Worm (Caenorhabditis elegans) whole organism, young adult: ENCODE results near the gene mltn-8.

ENCODE experiments used
- B0035.1 ChIP-seq: sonication (generic microtip); optimal IDR thresholded peaks from 2 replicates; lab custom pipeline; 2016; ENCODE audit warnings: missing genetic modification characterization, mild to moderate bottlenecking, missing compliant biosample characterization, missing genotype, missing genetic modification reagents
- B0261.1 ChIP-seq: sonication (generic microtip); optimal IDR thresholded peaks from 2 replicates; lab custom pipeline; 2016; ENCODE audit warnings: mild to moderate bottlenecking, missing genetic modification characterization, moderate library complexity, missing compliant biosample characterization
- D2030.7 ChIP-seq: fragments of 200-800 bp; sonication (Bioruptor generic); IDR thresholded peaks from 2 replicates; pipeline ENCODE4 v1.3.6; 2022; ENCODE audit warnings: missing genetic modification reagents, missing genetic modification characterization, missing compliant biosample characterization
- F33H1.4 ChIP-seq: fragments of 200-800 bp; sonication (Bioruptor generic); IDR thresholded peaks from 2 replicates; pipeline ENCODE4 v1.3.6; 2022; ENCODE audit warnings: missing genetic modification reagents, missing genetic modification characterization, missing compliant biosample characterization
- F57A8.1 ChIP-seq: fragments of 200-800 bp; sonication (Bioruptor generic); optimal IDR thresholded peaks from 2 replicates; lab custom pipeline; 2018; ENCODE audit warnings: mild to moderate bottlenecking, missing genetic modification characterization, moderate library complexity, missing compliant biosample characterization
- F57C9.4 ChIP-seq: sonication (generic microtip); optimal IDR thresholded peaks from 2 replicates; lab custom pipeline; 2017; ENCODE audit warnings: mild to moderate bottlenecking, missing genetic modification characterization, missing compliant biosample characterization
- Y53G8AR.9 ChIP-seq: fragments of 200-800 bp; sonication (Bioruptor generic); conservative IDR thresholded peaks from 2 replicates; pipeline ENCODE4 v1.3.6; 2022; ENCODE audit warnings: missing genetic modification reagents, missing genetic modification characterization, missing compliant biosample characterization
- Y79H2A.3 ChIP-seq: fragments of 200-800 bp; sonication (Bioruptor generic); conservative IDR thresholded peaks from 2 replicates; pipeline ENCODE4 v1.3.6; 2022; ENCODE audit warnings: missing genetic modification reagents, missing genetic modification characterization, missing compliant biosample characterization
- Y95B8A.8 ChIP-seq: fragments of 200-800 bp; sonication (Bioruptor generic); IDR thresholded peaks from 2 replicates; pipeline ENCODE4 v1.3.6; 2022; ENCODE audit warnings: missing genetic modification reagents, missing genetic modification characterization, missing compliant biosample characterization
- ama-1 ChIP-seq, 3 experiments: fragments of 150-350 bp in 1 of 3; sonication (generic microtip) in 2 of 3; optimal IDR thresholded peaks; 2 replicates each; lab custom pipeline; 2014 to 2018; ENCODE audit warnings: missing biosample characterization in 2 of 3, missing genetic modification characterization in 2 of 3, missing genetic modification reagents in 2 of 3
- atf-7 ChIP-seq: sonication (generic microtip); optimal IDR thresholded peaks from 2 replicates; lab custom pipeline; 2017; ENCODE audit warnings: mild to moderate bottlenecking, missing genetic modification characterization, missing compliant biosample characterization
- attf-3 ChIP-seq: fragments of 200-800 bp; sonication (Bioruptor generic); conservative IDR thresholded peaks from 2 replicates; pipeline ENCODE4 v1.3.6; 2022; ENCODE audit warnings: missing genetic modification reagents, missing genetic modification characterization, missing compliant biosample characterization
- attf-5 ChIP-seq: fragments of 200-800 bp; sonication (Bioruptor generic); optimal IDR thresholded peaks from 2 replicates; lab custom pipeline; 2018; ENCODE audit warnings: mild to moderate bottlenecking, missing genetic modification characterization, missing compliant biosample characterization
- bed-1 ChIP-seq: fragments of 200-800 bp; sonication (Bioruptor generic); IDR thresholded peaks from 2 replicates; pipeline ENCODE4 v1.3.6; 2022; ENCODE audit warnings: missing genetic modification reagents, missing genetic modification characterization, missing compliant biosample characterization
- bed-2 ChIP-seq: fragments of 200-800 bp; sonication (Bioruptor generic); IDR thresholded peaks from 2 replicates; pipeline ENCODE4 v1.3.6; 2022; ENCODE audit warnings: missing genetic modification reagents, missing genetic modification characterization, missing compliant biosample characterization
- cebp-2 ChIP-seq: fragments of 200-800 bp; sonication (Bioruptor generic); IDR thresholded peaks from 2 replicates; pipeline ENCODE4 v1.3.6; 2022; ENCODE audit warnings: missing genetic modification characterization, missing compliant biosample characterization
- ceh-100 ChIP-seq: fragments of 200-800 bp; sonication (Bioruptor generic); IDR thresholded peaks from 2 replicates; pipeline ENCODE4 v1.3.6; 2022; ENCODE audit warnings: missing genetic modification reagents, missing genetic modification characterization, missing compliant biosample characterization
- ceh-40 ChIP-seq: fragments of 200-800 bp; sonication (Bioruptor generic); IDR thresholded peaks from 2 replicates; pipeline ENCODE4 v1.3.6; 2022; ENCODE audit warnings: missing genetic modification characterization, missing compliant biosample characterization
- ceh-91 ChIP-seq: fragments of 200-800 bp; sonication (Bioruptor generic); IDR thresholded peaks from 2 replicates; pipeline ENCODE4 v1.3.6; 2022; ENCODE audit warnings: missing genetic modification reagents, missing genetic modification characterization, missing compliant biosample characterization
- dox-1 ChIP-seq: fragments of 200-800 bp; sonication (Bioruptor generic); IDR thresholded peaks from 2 replicates; pipeline ENCODE4 v1.3.6; 2022; ENCODE audit warnings: missing genetic modification reagents, missing genetic modification characterization, missing compliant biosample characterization
- egrh-3 ChIP-seq: fragments of 200-800 bp; sonication (Bioruptor generic); IDR thresholded peaks from 2 replicates; pipeline ENCODE4 v1.3.6; 2022; ENCODE audit warnings: missing genetic modification reagents, missing genetic modification characterization, missing compliant biosample characterization
- fkh-3 ChIP-seq: sonication (generic microtip); optimal IDR thresholded peaks from 2 replicates; lab custom pipeline; 2016; ENCODE audit warnings: mild to moderate bottlenecking, missing genetic modification characterization, missing compliant biosample characterization
- him-1 ChIP-seq: sonication (generic microtip); optimal IDR thresholded peaks from 2 replicates; lab custom pipeline; 2016; ENCODE audit warnings: missing genotype, missing genetic modification reagents, missing genetic modification characterization, missing compliant biosample characterization
- lin-26 ChIP-seq: fragments of 200-800 bp; sonication (Bioruptor generic); IDR thresholded peaks from 2 replicates; pipeline ENCODE4 v1.3.6; 2022; ENCODE audit warnings: missing genetic modification reagents, missing genetic modification characterization, missing compliant biosample characterization
- madf-8 ChIP-seq: fragments of 200-800 bp; sonication (Bioruptor generic); conservative IDR thresholded peaks from 2 replicates; pipeline ENCODE4 v1.3.6; 2022; ENCODE audit warnings: missing genetic modification reagents, missing genetic modification characterization, missing compliant biosample characterization
- mcd-1 ChIP-seq: fragments of 200-800 bp; sonication (Bioruptor generic); IDR thresholded peaks from 2 replicates; pipeline ENCODE4 v1.3.6; 2022; ENCODE audit warnings: missing genetic modification reagents, missing genetic modification characterization, missing compliant biosample characterization
- mes-4 ChIP-seq: sonication (generic microtip); optimal IDR thresholded peaks from 2 replicates; lab custom pipeline; 2016; ENCODE audit warnings: missing genotype, missing genetic modification characterization, missing compliant biosample characterization
- nhr-120 ChIP-seq: fragments of 200-800 bp; sonication (Bioruptor generic); IDR thresholded peaks from 2 replicates; pipeline ENCODE4 v1.3.6; 2022; ENCODE audit warnings: missing genetic modification characterization, missing compliant biosample characterization
- nhr-179 ChIP-seq: sonication (generic microtip); optimal IDR thresholded peaks from 2 replicates; lab custom pipeline; 2016; ENCODE audit warnings: mild to moderate bottlenecking, missing genetic modification characterization, missing compliant biosample characterization
- nhr-27 ChIP-seq: fragments of 200-800 bp; sonication (Bioruptor generic); optimal IDR thresholded peaks from 2 replicates; lab custom pipeline; 2018; ENCODE audit warnings: mild to moderate bottlenecking, missing genetic modification characterization, moderate library complexity, missing compliant biosample characterization
- nhr-80 ChIP-seq: sonication (generic microtip); optimal IDR thresholded peaks from 2 replicates; lab custom pipeline; 2016; ENCODE audit warnings: missing genetic modification characterization, missing compliant biosample characterization
- snpc-1.3 ChIP-seq: sonication (generic microtip); optimal IDR thresholded peaks from 2 replicates; lab custom pipeline; 2017; ENCODE audit warnings: missing genetic modification characterization, mild to moderate bottlenecking, missing compliant biosample characterization, antibody characterized with exemption, moderate library complexity, missing genotype, missing genetic modification reagents; ENCODE audit not compliant: insufficient read depth
- snpc-3.4 ChIP-seq: sonication (generic microtip); optimal IDR thresholded peaks from 2 replicates; lab custom pipeline; 2017; ENCODE audit warnings: missing genetic modification characterization, mild to moderate bottlenecking, missing compliant biosample characterization, antibody characterized with exemption, moderate library complexity, missing genotype, missing genetic modification reagents
- sptf-2 ChIP-seq: fragments of 200-800 bp; sonication (Bioruptor generic); optimal IDR thresholded peaks from 2 replicates; lab custom pipeline; 2018; ENCODE audit warnings: mild to moderate bottlenecking, missing genetic modification characterization, missing compliant biosample characterization
- tbp1 ChIP-seq: fragments of 200-800 bp; sonication (Bioruptor generic); optimal IDR thresholded peaks from 2 replicates; lab custom pipeline; 2018; ENCODE audit warnings: mild to moderate bottlenecking, missing genetic modification characterization, missing compliant biosample characterization
- zfh-2 ChIP-seq: fragments of 200-800 bp; sonication (Bioruptor generic); conservative IDR thresholded peaks from 2 replicates; pipeline ENCODE4 v1.3.6; 2022; ENCODE audit warnings: missing genetic modification reagents, missing genetic modification characterization, missing compliant biosample characterization
- zim-3 ChIP-seq: sonication (generic microtip); optimal IDR thresholded peaks from 2 replicates; lab custom pipeline; 2017; ENCODE audit warnings: mild to moderate bottlenecking, missing genetic modification characterization, moderate library complexity, missing compliant biosample characterization
- ztf-6 ChIP-seq: fragments of 200-800 bp; sonication (Bioruptor generic); IDR thresholded peaks from 2 replicates; pipeline ENCODE4 v1.3.6; 2022; ENCODE audit warnings: missing genetic modification reagents, missing genetic modification characterization, missing compliant biosample characterization

Gene mltn-8

DNA sequence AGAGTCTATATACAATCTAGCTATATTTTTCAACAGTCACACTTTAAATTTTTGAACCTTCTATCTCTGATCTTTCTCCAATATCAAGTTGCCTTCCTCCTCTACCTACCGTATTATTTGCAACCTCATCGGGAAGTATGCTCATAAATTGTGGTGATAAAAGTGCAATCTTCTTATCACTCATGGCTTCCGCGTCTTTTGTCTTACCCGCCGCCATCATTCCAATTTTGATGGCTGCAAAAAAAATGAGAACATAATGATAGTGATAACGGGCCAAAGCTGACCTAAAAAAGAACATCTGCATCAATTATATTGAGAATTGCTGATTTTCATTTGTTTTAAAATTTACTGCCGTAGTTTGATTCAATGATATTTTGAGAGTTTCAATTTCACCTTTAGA is 3.3 kb downstream of the mltn-8 start:
- TF ChIP-seq F57C9.4 (tag; lab: Kevin White, UChicago) (no peak), sptf-2 (GFP tag; lab: Kevin White, UChicago) (no peak), madf-8 (GFP tag; lab: Robert Waterston, UW) (no peak), snpc-1.3 (tag; lab: Kevin White, UChicago) (no peak), nhr-80 (no peak), nhr-27 (tag; lab: Kevin White, UChicago) (no peak), ceh-100 (GFP tag; lab: Robert Waterston, UW) (no peak), B0035.1 (tag; lab: Kevin White, UChicago) (no peak), ceh-40 (GFP tag; lab: Robert Waterston, UW) (no peak), attf-5 (GFP tag; lab: Kevin White, UChicago) (no peak), mes-4 (tag; lab: Kevin White, UChicago) (no peak), B0261.1 (no peak), ama-1 (optimal IDR thresholded peaks at IDR 0.05; lab: Kevin White, UChicago) (no peak), ama-1 (GFP tag; optimal IDR thresholded peaks at IDR 0.05; lab: Kevin White, UChicago) (no peak), ztf-6 (GFP tag; lab: Robert Waterston, UW) (no peak), fkh-3 (no peak)

ce11 chrV:373192-373591 is 6.9 kb downstream of the mltn-8 start:
- TF ChIP-seq zim-3 (tag; lab: Kevin White, UChicago) (no peak), him-1 (tag; lab: Kevin White, UChicago) (no peak), egrh-3 (0 out of 2 replicates have a peak, but pooled peaks have one; percentile 17), snpc-3.4 (no peak), bed-1 (GFP tag; lab: Robert Waterston, UW) (no peak), zfh-2 (GFP tag; lab: Robert Waterston, UW) (peak; percentile 80), bed-2 (no peak), tbp1 (GFP tag; lab: Kevin White, UChicago) (no peak)

DNA sequence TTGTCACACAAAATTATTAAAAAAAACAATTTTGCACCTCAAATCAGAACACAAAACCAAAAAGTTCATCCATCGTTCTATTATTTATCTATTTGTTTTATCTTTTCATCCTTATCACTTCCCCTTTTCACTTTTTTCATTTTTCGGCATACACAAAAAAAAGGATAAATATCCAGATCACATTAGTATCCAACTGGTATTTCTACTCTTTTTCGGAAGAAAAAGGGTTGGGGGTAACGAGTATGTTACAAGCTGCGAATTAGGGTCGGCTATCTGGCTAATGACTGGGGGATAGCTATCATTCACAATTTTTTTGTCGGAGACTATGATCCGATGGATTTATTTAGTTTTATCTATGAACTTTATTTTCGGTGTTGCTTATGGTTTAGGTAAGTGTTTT is 10.1 kb downstream of the mltn-8 start, which contains the start of gene mltn-7:
TSS of gene mltn-7 (plus strand) at position 301 of the 400 bp plus-strand sequence.
- no peak for TF ChIP-seq nhr-120 (GFP tag; lab: Robert Waterston, UW)
- TF ChIP-seq Y79H2A.3 = no peak
- TF ChIP-seq dox-1 = no peak
- no peak for TF ChIP-seq Y95B8A.8 (GFP tag; lab: Robert Waterston, UW)
- no peak for TF ChIP-seq F33H1.4 (GFP tag; lab: Robert Waterston, UW)
- no peak for TF ChIP-seq snpc-3.4
- TF ChIP-seq F57A8.1 (GFP tag; lab: Kevin White, UChicago) = no peak
- TF ChIP-seq bed-2 = no peak
- no peak for TF ChIP-seq atf-7
- no peak for TF ChIP-seq ceh-91 (GFP tag; lab: Robert Waterston, UW)
- no peak for TF ChIP-seq D2030.7
- no peak for TF ChIP-seq lin-26 (GFP tag; lab: Robert Waterston, UW)
- TF ChIP-seq Y53G8AR.9 (GFP tag; lab: Robert Waterston, UW) = no peak
- TF ChIP-seq attf-3 (GFP tag; lab: Robert Waterston, UW) = no peak
- no peak for TF ChIP-seq nhr-179
- TF ChIP-seq mcd-1 (GFP tag; lab: Robert Waterston, UW) = no peak
- TF ChIP-seq cebp-2 (GFP tag; lab: Robert Waterston, UW) = no peak
